Fruit fly (Drosophila melanogaster) whole organism, embryonic: ENCODE results near the gene bmm.
A peak's percentile ranks its signal among the peaks of the same experiment; 100 is the strongest.

Source experiments
- Adf1 ChIP-seq: fragments of 200-800 bp; sonication (Bioruptor generic); IDR thresholded peaks from 2 replicates; pipeline ENCODE4 v1.3.6; 2022; ENCODE audit warnings: missing biosample characterization, missing genetic modification characterization
- BEAF-32 ChIP-seq: fragments of 200-800 bp; sonication (Bioruptor generic); optimal IDR thresholded peaks from 3 replicates; lab custom pipeline; 2017; ENCODE audit warnings: missing biosample characterization, missing genetic modification characterization, mild to moderate bottlenecking, moderate library complexity, missing genetic modification reagents
- CG10147 ChIP-seq: fragments of 200-800 bp; sonication (Bioruptor generic); optimal IDR thresholded peaks from 2 replicates; lab custom pipeline; 2019; ENCODE audit warnings: missing biosample characterization, mild to moderate bottlenecking, missing genetic modification characterization, moderate library complexity
- CG11723 ChIP-seq: fragments of 200-800 bp; sonication (Bioruptor generic); optimal IDR thresholded peaks from 2 replicates; lab custom pipeline; 2017; ENCODE audit warnings: missing biosample characterization, mild to moderate bottlenecking, missing genetic modification characterization
- CG12391 ChIP-seq: fragments of 200-800 bp; sonication (Bioruptor generic); optimal IDR thresholded peaks from 3 replicates; lab custom pipeline; 2018; ENCODE audit warnings: missing biosample characterization, mild to moderate bottlenecking, missing genetic modification characterization, moderate library complexity
- CG13624 ChIP-seq: fragments of 200-800 bp; sonication (Bioruptor generic); optimal IDR thresholded peaks from 2 replicates; lab custom pipeline; 2016; ENCODE audit warnings: missing biosample characterization, missing genetic modification characterization
- CG14050 ChIP-seq: fragments of 200-800 bp; sonication (Bioruptor generic); IDR thresholded peaks from 3 replicates; pipeline ENCODE4 v1.3.6; 2022; ENCODE audit warnings: missing biosample characterization, missing genetic modification characterization
- CG14667 ChIP-seq: fragments of 200-800 bp; sonication (Bioruptor generic); IDR thresholded peaks from 2 replicates; pipeline ENCODE4 v1.3.6; 2022; ENCODE audit warnings: missing biosample characterization, missing genetic modification characterization
- CG17568 ChIP-seq: fragments of 200-800 bp; sonication (Bioruptor generic); optimal IDR thresholded peaks from 2 replicates; lab custom pipeline; 2018; ENCODE audit warnings: missing biosample characterization, mild to moderate bottlenecking, missing genetic modification characterization, moderate library complexity
- CG17912 ChIP-seq: fragments of 200-800 bp; sonication (Bioruptor generic); optimal IDR thresholded peaks from 2 replicates; lab custom pipeline; 2018; ENCODE audit warnings: missing biosample characterization, mild to moderate bottlenecking, missing genetic modification characterization
- CG3995 ChIP-seq: fragments of 200-800 bp; sonication (Bioruptor generic); optimal IDR thresholded peaks from 3 replicates; lab custom pipeline; 2016; ENCODE audit warnings: missing biosample characterization, missing genetic modification characterization
- CG5180 ChIP-seq: fragments of 200-800 bp; sonication (Bioruptor generic); optimal IDR thresholded peaks from 3 replicates; lab custom pipeline; 2017; ENCODE audit warnings: missing biosample characterization, missing genetic modification characterization, mild to moderate bottlenecking, moderate library complexity, missing genetic modification reagents
- CG6654 ChIP-seq: fragments of 200-800 bp; sonication (Bioruptor generic); optimal IDR thresholded peaks from 2 replicates; lab custom pipeline; 2017; ENCODE audit warnings: missing biosample characterization, mild to moderate bottlenecking, missing genetic modification characterization
- CG6791 ChIP-seq: fragments of 200-800 bp; sonication (Bioruptor generic); IDR thresholded peaks from 3 replicates; pipeline ENCODE4 v1.3.6; 2022; ENCODE audit warnings: missing biosample characterization, missing genetic modification characterization; ENCODE audit not compliant: partially characterized antibody
- CG7963 ChIP-seq: fragments of 200-800 bp; sonication (Bioruptor generic); IDR thresholded peaks from 3 replicates; pipeline ENCODE4 v1.3.6; 2022; ENCODE audit warnings: missing biosample characterization, missing genetic modification characterization; ENCODE audit not compliant: partially characterized antibody
- CG8359 ChIP-seq: fragments of 200-800 bp; sonication (Bioruptor generic); optimal IDR thresholded peaks from 2 replicates; lab custom pipeline; 2017; ENCODE audit warnings: missing biosample characterization, mild to moderate bottlenecking, missing genetic modification characterization, borderline replicate concordance
- Dref ChIP-seq: fragments of 200-800 bp; sonication (Bioruptor generic); IDR thresholded peaks from 2 replicates; pipeline ENCODE4 v1.3.6; 2022; ENCODE audit warnings: missing biosample characterization, missing genetic modification characterization
- Gug ChIP-seq: fragments of 200-800 bp; sonication (Bioruptor generic); IDR thresholded peaks from 4 replicates; pipeline ENCODE4 v1.3.6; 2022; ENCODE audit warnings: missing biosample characterization, missing genetic modification characterization
- HmgZ ChIP-seq: fragments of 200-800 bp; sonication (Bioruptor generic); optimal IDR thresholded peaks from 2 replicates; lab custom pipeline; 2018; ENCODE audit warnings: missing biosample characterization, mild to moderate bottlenecking, missing genetic modification characterization
- Hmx ChIP-seq: fragments of 200-800 bp; sonication (Bioruptor generic); optimal IDR thresholded peaks from 2 replicates; lab custom pipeline; 2016; ENCODE audit warnings: missing biosample characterization, missing genetic modification characterization
- Hr3 ChIP-seq: fragments of 200-800 bp; sonication (Bioruptor generic); optimal IDR thresholded peaks from 3 replicates; lab custom pipeline; 2016; ENCODE audit warnings: missing biosample characterization, missing genetic modification characterization
- Hr78 ChIP-seq, 2 experiments: fragments of 200-800 bp in 1 of 2; fragments of >200 bp in 1 of 2; sonication (Bioruptor generic) in 1 of 2; optimal IDR thresholded peaks; 2 replicates each; lab custom pipeline; 2017 to 2019; ENCODE audit warnings: missing biosample characterization in 2 of 2, missing genetic modification characterization in 2 of 2, mild to moderate bottlenecking in 1 of 2, moderate library complexity in 1 of 2
- Hsf ChIP-seq: fragments of 200-800 bp; sonication (Bioruptor generic); optimal IDR thresholded peaks from 3 replicates; lab custom pipeline; 2016; ENCODE audit warnings: missing biosample characterization, missing genetic modification characterization
- MBD-R2 ChIP-seq: fragments of 200-800 bp; sonication (Bioruptor generic); IDR thresholded peaks from 2 replicates; pipeline ENCODE4 v1.3.6; 2022; ENCODE audit warnings: missing biosample characterization, missing genetic modification characterization
- Med ChIP-seq: fragments of 200-800 bp; sonication (Bioruptor generic); peaks from one replicate; lab custom pipeline; 2016; ENCODE audit warnings: missing biosample characterization, missing genetic modification characterization, mild to moderate bottlenecking, inconsistent platforms, moderate library complexity
- Poxn ChIP-seq: fragments of 200-800 bp; sonication (Bioruptor generic); IDR thresholded peaks from 2 replicates; pipeline ENCODE4 v1.3.6; 2022; ENCODE audit warnings: missing biosample characterization, missing genetic modification characterization
- Side ChIP-seq: fragments of 200-800 bp; sonication (Bioruptor generic); optimal IDR thresholded peaks from 2 replicates; lab custom pipeline; 2016; ENCODE audit warnings: missing biosample characterization, missing genetic modification characterization
- Six4 ChIP-seq: fragments of 200-800 bp; sonication (Bioruptor generic); optimal IDR thresholded peaks from 2 replicates; lab custom pipeline; 2016; ENCODE audit warnings: missing biosample characterization, missing genetic modification characterization
- Spps ChIP-seq: fragments of 200-800 bp; sonication (Bioruptor generic); optimal IDR thresholded peaks from 2 replicates; lab custom pipeline; 2018; ENCODE audit warnings: missing biosample characterization, mild to moderate bottlenecking, missing genetic modification characterization
- Sry-δ ChIP-seq: fragments of 200-800 bp; sonication (Bioruptor generic); optimal IDR thresholded peaks from 2 replicates; lab custom pipeline; 2016; ENCODE audit warnings: missing biosample characterization, missing genetic modification characterization
- Xbp1 ChIP-seq: fragments of 200-800 bp; sonication (Bioruptor generic); optimal IDR thresholded peaks from 3 replicates; lab custom pipeline; 2016; ENCODE audit warnings: missing biosample characterization, mild to moderate bottlenecking, missing genetic modification characterization
- ase ChIP-seq: fragments of 200-800 bp; sonication (Bioruptor generic); IDR thresholded peaks from 3 replicates; pipeline ENCODE4 v1.3.6; 2022; ENCODE audit warnings: missing biosample characterization, missing genetic modification characterization
- chn ChIP-seq: fragments of 200-800 bp; sonication (Bioruptor generic); optimal IDR thresholded peaks from 2 replicates; lab custom pipeline; 2016; ENCODE audit warnings: missing biosample characterization, missing genetic modification characterization
- corto ChIP-seq: fragments of 200-800 bp; sonication (Bioruptor generic); optimal IDR thresholded peaks from 2 replicates; lab custom pipeline; 2016; ENCODE audit warnings: missing biosample characterization, mild to moderate bottlenecking, missing genetic modification characterization, moderate library complexity
- danr ChIP-seq: fragments of 200-800 bp; sonication (Bioruptor generic); IDR thresholded peaks from 2 replicates; pipeline ENCODE4 v1.3.6; 2022; ENCODE audit warnings: missing biosample characterization, missing genetic modification characterization
- fd3F ChIP-seq: fragments of 200-800 bp; sonication (Bioruptor generic); optimal IDR thresholded peaks from 2 replicates; lab custom pipeline; 2018; ENCODE audit warnings: missing biosample characterization, mild to moderate bottlenecking, missing genetic modification characterization, moderate library complexity
- grn ChIP-seq: fragments of 200-800 bp; sonication (Bioruptor generic); optimal IDR thresholded peaks from 3 replicates; lab custom pipeline; 2017; ENCODE audit warnings: missing biosample characterization, missing genetic modification characterization
- her ChIP-seq: fragments of 200-800 bp; sonication (Bioruptor generic); optimal IDR thresholded peaks from 2 replicates; lab custom pipeline; 2016; ENCODE audit warnings: missing biosample characterization, missing genetic modification characterization
- jing ChIP-seq: fragments of 200-800 bp; sonication (Bioruptor generic); optimal IDR thresholded peaks from 2 replicates; lab custom pipeline; 2018; ENCODE audit warnings: missing biosample characterization, mild to moderate bottlenecking, missing genetic modification characterization
- mam ChIP-seq: fragments of 200-800 bp; sonication (Bioruptor generic); optimal IDR thresholded peaks from 3 replicates; lab custom pipeline; 2016; ENCODE audit warnings: missing biosample characterization, missing genetic modification characterization
- pum ChIP-seq: fragments of 200-800 bp; sonication (Bioruptor generic); optimal IDR thresholded peaks from 2 replicates; lab custom pipeline; 2016; ENCODE audit warnings: missing biosample characterization, missing genetic modification characterization
- salm ChIP-seq: fragments of 200-800 bp; sonication (Bioruptor generic); optimal IDR thresholded peaks from 2 replicates; lab custom pipeline; 2018; ENCODE audit warnings: missing biosample characterization, mild to moderate bottlenecking, missing genetic modification characterization
- slou ChIP-seq: fragments of 200-800 bp; sonication (Bioruptor generic); optimal IDR thresholded peaks from 3 replicates; lab custom pipeline; 2016; ENCODE audit warnings: missing biosample characterization, missing genetic modification characterization
- stc ChIP-seq: fragments of 200-800 bp; sonication (Bioruptor generic); IDR thresholded peaks from 2 replicates; pipeline ENCODE4 v1.3.6; 2022; ENCODE audit warnings: missing biosample characterization, missing genetic modification characterization
- twi ChIP-seq: fragments of 200-800 bp; optimal IDR thresholded peaks from 2 replicates; lab custom pipeline; 2019; ENCODE audit warnings: missing biosample characterization, mild to moderate bottlenecking, missing genetic modification characterization, moderate library complexity
- vvl ChIP-seq: fragments of 200-800 bp; sonication (Bioruptor generic); IDR thresholded peaks from 2 replicates; pipeline ENCODE4 v1.3.6; 2022; ENCODE audit warnings: missing biosample characterization, missing genetic modification characterization
- wor ChIP-seq: fragments of 200-800 bp; sonication (Bioruptor generic); IDR thresholded peaks from 2 replicates; pipeline ENCODE4 v1.3.6; 2022; ENCODE audit warnings: missing biosample characterization, missing genetic modification characterization
- zen2 ChIP-seq: fragments of 200-800 bp; sonication (Bioruptor generic); IDR thresholded peaks from 3 replicates; pipeline ENCODE4 v1.3.6; 2022; ENCODE audit warnings: missing biosample characterization, missing genetic modification characterization; ENCODE audit not compliant: partially characterized antibody

bmm gene

dm6 chr3L:14775711-14776660 is 10.2 kb downstream of the bmm start, which contains the start of gene mop (continued):
- TF ChIP-seq Spps, result no peak
- no peak for TF ChIP-seq Hr78 (GFP tag; optimal IDR thresholded peaks at IDR 0.05; lab: Kevin White, UChicago)
- TF ChIP-seq Hmx (GFP tag; lab: Kevin White, UChicago), result no peak
- peak; percentile 28 for TF ChIP-seq Xbp1
- 0 out of 2 replicates have a peak, but pooled peaks have one; percentile 32 for TF ChIP-seq danr
- peak; percentile 41 for TF ChIP-seq Side (GFP tag; lab: Kevin White, UChicago)
- no peak for TF ChIP-seq CG17568 (GFP tag; lab: Kevin White, UChicago)
- TF ChIP-seq wor (GFP tag; lab: Robert Waterston, UW), result no peak
- TF ChIP-seq Dref, result no peak
- TF ChIP-seq CG5180, result no peak
- TF ChIP-seq ase, result peak; percentile 34; the same call in 1 of the 3 replicates
- TF ChIP-seq Med (GFP tag; lab: Kevin White, UChicago), result peak; percentile 79
- no peak for TF ChIP-seq salm (tag; lab: Kevin White, UChicago)
- peak; percentile 47; the same call in 1 of the 3 replicates for TF ChIP-seq CG6791 (GFP tag; lab: Robert Waterston, UW)
- TF ChIP-seq BEAF-32 (GFP tag; lab: Kevin White, UChicago), result peak; percentile 62
- TF ChIP-seq Six4, result peak; percentile 9
- TF ChIP-seq Sry-δ, result peak; percentile 31
- no peak for TF ChIP-seq pum (GFP tag; lab: Kevin White, UChicago)
- TF ChIP-seq CG11723, result no peak
- TF ChIP-seq grn (GFP tag; lab: Kevin White, UChicago), result no peak
- TF ChIP-seq slou (GFP tag; lab: Kevin White, UChicago), result no peak
- peak; percentile 13 for TF ChIP-seq CG3995
- no peak for TF ChIP-seq CG6654
- TF ChIP-seq HmgZ (tag; lab: Kevin White, UChicago), result peak; percentile 8
- peak; percentile 8; the same call in 1 of the 4 replicates for TF ChIP-seq Gug (GFP tag; lab: Robert Waterston, UW)
- TF ChIP-seq stc (GFP tag; lab: Robert Waterston, UW), result no peak
- TF ChIP-seq CG10147, result no peak
- peak; percentile 51; the same call in 1 of the 2 replicates for TF ChIP-seq vvl (GFP tag; lab: Robert Waterston, UW)
- no peak for TF ChIP-seq CG8359 (GFP tag; lab: Kevin White, UChicago)
- TF ChIP-seq mam (GFP tag; lab: Kevin White, UChicago), result peak; percentile 28
- TF ChIP-seq corto (GFP tag; lab: Kevin White, UChicago), result no peak
- TF ChIP-seq twi (tag; lab: Kevin White, UChicago), result no peak
- peak; percentile 33 for TF ChIP-seq Hr3 (GFP tag; lab: Kevin White, UChicago)
- TF ChIP-seq chn, result no peak
- peak; percentile 36; the same call in 1 of the 2 replicates for TF ChIP-seq CG14667
- no peak for TF ChIP-seq CG13624 (GFP tag; lab: Kevin White, UChicago)
- TF ChIP-seq CG14050, result peak; percentile 41; the same call in 2 of the 3 replicates
- peak; percentile 0 for TF ChIP-seq her (GFP tag; lab: Kevin White, UChicago)
- TF ChIP-seq Hsf, result peak; percentile 1
- TF ChIP-seq CG7963 (GFP tag; lab: Robert Waterston, UW), result no peak
- TF ChIP-seq Poxn (GFP tag; lab: Robert Waterston, UW), result no peak
- peak; percentile 60 for TF ChIP-seq CG12391 (tag; lab: Kevin White, UChicago)
- TF ChIP-seq zen2 (GFP tag; lab: Robert Waterston, UW), result no peak; the same call in 2 of the 3 replicates
- TF ChIP-seq fd3F (GFP tag; lab: Kevin White, UChicago), result peak; percentile 8
- no peak for TF ChIP-seq CG17912 (GFP tag; lab: Kevin White, UChicago)
- TF ChIP-seq MBD-R2, result peak; percentile 78
- 0 out of 2 replicates have a peak, but pooled peaks have one; percentile 18 for TF ChIP-seq Adf1 (GFP tag; lab: Robert Waterston, UW)
- no peak for TF ChIP-seq jing
